Fruit fly (Drosophila melanogaster): ENCODE data around the gene Ost48.
A peak's percentile ranks its signal among the peaks of the same experiment; 100 is the strongest.

The Ost48 gene

DNA sequence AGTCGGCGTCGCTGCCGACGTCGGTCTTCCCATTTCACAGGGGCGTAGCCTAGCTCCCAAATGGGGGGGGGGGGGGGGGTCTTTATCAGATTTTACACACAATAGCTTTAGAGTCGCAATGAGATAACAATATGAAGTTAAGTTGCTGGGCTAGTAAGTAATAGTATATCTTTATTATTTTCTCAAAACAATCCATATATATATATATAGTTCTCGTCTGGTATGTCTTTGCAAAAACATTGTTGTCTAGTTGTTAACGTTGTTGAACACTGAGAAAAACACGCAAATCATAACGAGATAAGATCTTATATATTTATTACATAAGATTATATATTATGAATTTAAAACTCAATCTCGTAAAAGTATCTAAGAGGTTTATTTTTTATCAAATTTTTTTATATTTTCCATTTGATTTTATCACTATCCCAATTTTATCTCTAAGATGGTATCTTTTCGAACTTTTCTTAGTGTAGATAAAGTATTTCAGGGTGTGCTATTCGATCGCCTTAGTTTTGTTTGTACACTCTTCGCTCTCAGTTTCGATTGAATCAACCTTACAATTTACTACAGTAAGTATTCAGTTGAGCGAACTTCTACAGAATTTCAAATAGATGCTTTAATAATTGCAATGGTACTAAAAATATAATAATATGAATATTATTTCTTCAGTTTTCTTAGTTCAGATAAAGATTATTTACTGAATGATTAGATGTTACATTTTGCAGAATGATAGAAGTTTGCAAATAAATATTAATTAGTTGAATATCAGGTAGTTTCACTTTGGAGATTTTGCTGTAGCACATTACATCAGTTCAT, 43.8 kb upstream of the Ost48 start (continued):
- TF ChIP-seq Deaf1 (tag; optimal IDR thresholded peaks at IDR 0.05) (peak; percentile 37), stwl (tag; optimal IDR thresholded peaks at IDR 0.05) (no peak), ap (GFP tag; IDR thresholded peaks at IDR 0.05) (peak; percentile 46), mirr (GFP tag; optimal IDR thresholded peaks at IDR 0.05) (peak; percentile 77), dmrt11E (tag; optimal IDR thresholded peaks at IDR 0.05) (peak; percentile 24), zfh1 (GFP tag; IDR thresholded peaks at IDR 0.05) (peak; percentile 66; the same call in 2 of the 3 replicates), row (GFP tag; IDR thresholded peaks at IDR 0.05) (peak; percentile 84), sim (GFP tag; IDR thresholded peaks at IDR 0.05) (0 out of 2 replicates have a peak, but pooled peaks have one; percentile 22), zf30C (GFP tag; optimal IDR thresholded peaks at IDR 0.05) (peak; percentile 79), Sry-β (GFP tag; optimal IDR thresholded peaks at IDR 0.05) (no peak), CG34224 (GFP tag; IDR thresholded peaks at IDR 0.05; ENCODE audit: partially characterized antibody) (no peak), Max (GFP tag; optimal IDR thresholded peaks at IDR 0.05) (no peak), CG1529 (GFP tag; optimal IDR thresholded peaks at IDR 0.05) (no peak), Awh (GFP tag; IDR thresholded peaks at IDR 0.05) (0 out of 2 replicates have a peak, but pooled peaks have one; percentile 19), CG8359 (GFP tag; optimal IDR thresholded peaks at IDR 0.05; ENCODE audit: borderline replicate concordance) (no peak), bab2 (GFP tag; optimal IDR thresholded peaks at IDR 0.05) (peak; percentile 11), psq (GFP tag; optimal IDR thresholded peaks at IDR 0.05) (no peak), pzg (GFP tag; optimal IDR thresholded peaks at IDR 0.05) (peak; percentile 13), gfzf (GFP tag; optimal IDR thresholded peaks at IDR 0.05) (no peak), crol (GFP tag; IDR thresholded peaks at IDR 0.05) (peak; percentile 81), CG7963 (GFP tag; IDR thresholded peaks at IDR 0.05; ENCODE audit: partially characterized antibody) (no peak), CG10565 (GFP tag; optimal IDR thresholded peaks at IDR 0.05) (no peak), CG12769 (tag; optimal IDR thresholded peaks at IDR 0.05) (peak; percentile 82), gcm2 (GFP tag; optimal IDR thresholded peaks at IDR 0.05) (no peak), CG8388 (GFP tag; optimal IDR thresholded peaks at IDR 0.05) (peak; percentile 21), CG32532 (GFP tag; IDR thresholded peaks at IDR 0.05) (peak; percentile 94), mam (GFP tag; optimal IDR thresholded peaks at IDR 0.05) (peak; percentile 41), danr (GFP tag; IDR thresholded peaks at IDR 0.05) (peak; percentile 72), amos (GFP tag; IDR thresholded peaks at IDR 0.05; ENCODE audit: partially characterized antibody) (no peak), Spps (tag; optimal IDR thresholded peaks at IDR 0.05) (no peak), Ptx1 (GFP tag; IDR thresholded peaks at IDR 0.05) (peak; percentile 79), Opbp (GFP tag; IDR thresholded peaks at IDR 0.05; ENCODE audit: partially characterized antibody) (no peak), Lpt (GFP tag; optimal IDR thresholded peaks at IDR 0.05) (no peak), CG7839 (tag; optimal IDR thresholded peaks at IDR 0.05) (peak; percentile 81), CG12236 (GFP tag; optimal IDR thresholded peaks at IDR 0.05) (no peak), CG4404 (GFP tag; IDR thresholded peaks at IDR 0.05) (peak; percentile 66; the same call in 1 of the 2 replicates), CG13894 (tag; optimal IDR thresholded peaks at IDR 0.05) (peak; percentile 82), pfk (GFP tag; optimal IDR thresholded peaks at IDR 0.05) (no peak), CG18476 (GFP tag; optimal IDR thresholded peaks at IDR 0.05) (no peak), CG7372 (GFP tag; IDR thresholded peaks at IDR 0.05) (peak; percentile 85), corto (GFP tag; optimal IDR thresholded peaks at IDR 0.05) (no peak), shn (GFP tag; optimal IDR thresholded peaks at IDR 0.05) (no peak), disco-r (GFP tag; optimal IDR thresholded peaks at IDR 0.05) (no peak), odd (GFP tag; optimal IDR thresholded peaks at IDR 0.05) (peak; percentile 58), eyg (GFP tag; optimal IDR thresholded peaks at IDR 0.05) (no peak), Taf1 (GFP tag; IDR thresholded peaks at IDR 0.05) (peak; percentile 71), CG1832 (GFP tag; optimal IDR thresholded peaks at IDR 0.05) (no peak), Antp (GFP tag; optimal IDR thresholded peaks at IDR 0.05) (no peak), CG8944 (GFP tag; optimal IDR thresholded peaks at IDR 0.05) (no peak)
